Fruit fly (Drosophila melanogaster): ENCODE results near the gene Hel89B.

DNA sequence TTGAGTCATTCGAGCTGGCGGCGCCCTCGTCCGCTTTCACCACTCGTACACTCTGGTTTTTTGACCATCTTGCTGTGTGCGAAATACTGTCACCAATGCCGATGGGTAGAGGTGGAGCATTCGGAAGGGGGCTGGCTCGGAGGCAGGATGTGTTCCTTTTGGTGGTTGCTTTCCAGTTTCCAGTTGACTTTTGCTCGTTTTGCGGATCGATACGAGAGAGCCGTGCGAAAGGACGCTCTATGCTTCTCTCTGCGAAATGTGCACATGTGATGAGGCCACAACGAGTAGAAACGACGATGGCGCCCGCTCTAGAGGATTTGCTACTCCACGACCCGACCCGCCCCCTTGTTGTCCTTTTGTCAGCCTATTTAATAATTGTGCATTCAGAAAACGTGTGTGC, 35.4 kb upstream of the Hel89B start:
- TF ChIP-seq Fer1 (GFP tag; optimal IDR thresholded peaks at IDR 0.05) (no peak), NFAT (GFP tag; IDR thresholded peaks at IDR 0.05) (no peak), da (GFP tag; optimal IDR thresholded peaks at IDR 0.05) (no peak), fu2 (GFP tag; optimal IDR thresholded peaks at IDR 0.05) (no peak), Eip74EF (GFP tag; optimal IDR thresholded peaks at IDR 0.05) (no peak)
